Worm (Caenorhabditis elegans): Measurements from ENCODE around the gene K08D8.4.

DNA sequence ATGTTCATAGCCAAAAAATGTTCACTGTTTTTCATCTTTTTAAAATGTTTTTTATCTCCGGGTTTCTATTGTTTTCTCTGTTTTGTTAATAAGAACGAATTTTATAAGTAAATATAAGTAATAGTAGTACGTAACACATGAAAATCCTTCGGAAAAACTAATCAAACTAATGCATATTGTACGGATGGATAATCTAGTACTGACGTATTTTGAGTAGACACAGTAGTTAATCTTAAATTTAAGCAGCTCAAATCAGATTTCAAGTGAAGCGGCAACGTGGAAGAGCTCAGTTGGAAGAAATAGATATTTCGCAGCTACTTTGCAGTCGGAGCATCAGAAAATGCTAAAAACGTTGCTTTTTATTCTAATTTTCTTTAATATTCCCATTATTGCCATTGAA lies 50.0 kb downstream of the K08D8.4 start, which contains the start of gene gcy-18:
- TF ChIP-seq zip-5 (tag; optimal IDR thresholded peaks at IDR 0.05) = no peak
- TF ChIP-seq ama-1 (optimal IDR thresholded peaks at IDR 0.05) = no peak

Measured in whole organism, late embryonic.